Fruit fly (Drosophila melanogaster): Measurements from ENCODE around the gene dachs.

The dachs gene

DNA sequence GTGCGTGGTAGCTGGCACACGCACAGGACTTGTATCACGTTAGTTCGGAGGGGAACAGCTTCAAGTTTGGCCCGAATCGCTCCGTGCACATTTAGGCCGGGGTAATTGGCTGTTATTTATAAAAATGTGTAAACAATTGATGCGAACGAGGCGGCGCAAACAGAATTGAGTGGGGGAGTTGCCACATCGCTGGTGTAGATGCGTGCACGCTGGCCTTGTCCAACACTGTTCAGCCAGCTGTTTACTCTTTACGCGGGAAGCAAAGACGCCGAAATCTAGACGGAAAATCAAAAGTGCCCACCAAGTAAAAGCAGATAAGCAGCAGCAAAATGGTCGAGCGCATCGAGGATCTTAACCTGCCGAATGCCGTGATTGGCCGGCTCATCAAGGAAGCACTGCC lies 29.4 kb upstream of the dachs start, which contains the start of the genes D12 and Chrac-14:
Gene D12, minus strand, starts transcription at position 190 of the 400 bp plus-strand sequence.
Gene Chrac-14, plus strand, starts transcription at position 230 of the 400 bp plus-strand sequence.
- TF ChIP-seq CG11617 (GFP tag; optimal IDR thresholded peaks at IDR 0.05) (no peak), Hr96 (GFP tag; optimal IDR thresholded peaks at IDR 0.05) (no peak), pad (GFP tag; optimal IDR thresholded peaks at IDR 0.05) (peak; percentile 10), cnc (optimal IDR thresholded peaks at IDR 0.05) (no peak), CG1620 (GFP tag; optimal IDR thresholded peaks at IDR 0.05) (peak; percentile 48), cic (GFP tag; optimal IDR thresholded peaks at IDR 0.05) (no peak), CG33017 (tag; optimal IDR thresholded peaks at IDR 0.05) (no peak), Clk (GFP tag; optimal IDR thresholded peaks at IDR 0.05) (no peak), Crg-1 (GFP tag; optimal IDR thresholded peaks at IDR 0.05) (peak; percentile 23), CG7101 (tag; optimal IDR thresholded peaks at IDR 0.05) (peak; percentile 24), CG5204 (GFP tag; optimal IDR thresholded peaks at IDR 0.05) (no peak), ovo (GFP tag; optimal IDR thresholded peaks at IDR 0.05) (no peak), tj (GFP tag; optimal IDR thresholded peaks at IDR 0.05) (no peak), Mnt (GFP tag; optimal IDR thresholded peaks at IDR 0.05) (peak; percentile 65), CG12768 (GFP tag; optimal IDR thresholded peaks at IDR 0.05) (no peak), CG7045 (GFP tag; optimal IDR thresholded peaks at IDR 0.05) (no peak), bab1 (GFP tag; optimal IDR thresholded peaks at IDR 0.05) (peak; percentile 15), kay (GFP tag; ENCODE audit: borderline replicate concordance) (no peak), toe (GFP tag; optimal IDR thresholded peaks at IDR 0.05) (no peak)

DNA sequence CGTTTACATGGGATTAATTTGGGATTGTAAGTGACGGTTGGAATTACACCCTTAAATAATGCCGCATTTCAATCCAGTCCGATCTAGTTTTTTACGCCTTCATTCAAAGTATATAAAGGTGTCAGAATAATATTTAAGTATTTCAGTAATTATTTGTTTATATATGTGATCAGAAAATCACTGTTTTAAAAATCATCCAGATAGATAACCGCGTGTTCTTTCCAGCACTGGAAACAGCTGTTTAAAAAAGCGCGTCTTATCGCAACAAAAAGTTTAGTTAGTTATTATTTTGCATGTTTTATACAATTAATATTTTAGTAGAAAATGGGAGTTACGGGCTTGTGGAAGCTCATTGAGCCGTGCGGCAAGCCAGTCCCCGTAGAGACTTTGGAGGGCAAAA lies 28.6 kb upstream of the dachs start, which contains the start of gene mus201:
Gene mus201, plus strand, starts transcription at position 118 of the 400 bp plus-strand sequence.
- TF ChIP-seq bab1 (GFP tag; optimal IDR thresholded peaks at IDR 0.05) (peak; percentile 31), kay (GFP tag; ENCODE audit: borderline replicate concordance) (peak; percentile 94), CG1620 (GFP tag; optimal IDR thresholded peaks at IDR 0.05) (peak; percentile 42), CG14711 (tag; optimal IDR thresholded peaks at IDR 0.05) (peak; percentile 16), tj (GFP tag; optimal IDR thresholded peaks at IDR 0.05) (no peak), pad (GFP tag; optimal IDR thresholded peaks at IDR 0.05) (peak; percentile 10), ovo (GFP tag; optimal IDR thresholded peaks at IDR 0.05) (no peak)

DNA sequence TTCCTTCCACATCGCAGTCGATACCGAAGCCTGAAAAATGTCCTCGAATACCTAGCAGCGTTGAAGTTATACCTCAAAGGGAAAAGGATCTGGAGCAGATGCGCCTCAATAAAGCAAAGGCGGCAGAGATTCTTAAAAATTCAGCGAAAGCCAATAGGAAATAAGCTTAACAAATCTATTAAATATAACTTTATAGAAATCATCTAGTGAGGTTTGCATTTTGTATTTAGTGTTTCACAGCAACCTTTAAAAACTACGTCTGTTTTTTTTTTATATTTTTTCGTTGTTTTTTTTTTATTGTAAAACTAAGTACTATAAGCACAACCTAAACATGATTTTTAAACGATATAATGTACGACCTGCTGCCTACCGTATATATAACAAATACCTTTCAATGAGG lies 24.5 kb upstream of the dachs start, which contains the start of gene CG31897:
Gene CG31897, plus strand, starts transcription at position 301 of the 400 bp plus-strand sequence.
- no peak for TF ChIP-seq Mnt (GFP tag; optimal IDR thresholded peaks at IDR 0.05)
- TF ChIP-seq tj (GFP tag; optimal IDR thresholded peaks at IDR 0.05): no peak
- TF ChIP-seq CG5204 (GFP tag; optimal IDR thresholded peaks at IDR 0.05): no peak
- no peak for TF ChIP-seq cnc (optimal IDR thresholded peaks at IDR 0.05)
- TF ChIP-seq CG7045 (GFP tag; optimal IDR thresholded peaks at IDR 0.05): no peak
- no peak for TF ChIP-seq CG14711 (tag; optimal IDR thresholded peaks at IDR 0.05)
- no peak for TF ChIP-seq CG7101 (tag; optimal IDR thresholded peaks at IDR 0.05)
- no peak for TF ChIP-seq cic (GFP tag; optimal IDR thresholded peaks at IDR 0.05)
- no peak for TF ChIP-seq CG33017 (tag; optimal IDR thresholded peaks at IDR 0.05)
- no peak for TF ChIP-seq kay (GFP tag; ENCODE audit: borderline replicate concordance)
- TF ChIP-seq Hr96 (GFP tag; optimal IDR thresholded peaks at IDR 0.05): no peak
- no peak for TF ChIP-seq pad (GFP tag; optimal IDR thresholded peaks at IDR 0.05)
- TF ChIP-seq CG11617 (GFP tag; optimal IDR thresholded peaks at IDR 0.05): no peak
- no peak for TF ChIP-seq bab1 (GFP tag; optimal IDR thresholded peaks at IDR 0.05)
- TF ChIP-seq ovo (GFP tag; optimal IDR thresholded peaks at IDR 0.05): no peak
- TF ChIP-seq CG12768 (GFP tag; optimal IDR thresholded peaks at IDR 0.05): no peak
- no peak for TF ChIP-seq CG1620 (GFP tag; optimal IDR thresholded peaks at IDR 0.05)
- TF ChIP-seq Clk (GFP tag; optimal IDR thresholded peaks at IDR 0.05): no peak

DNA sequence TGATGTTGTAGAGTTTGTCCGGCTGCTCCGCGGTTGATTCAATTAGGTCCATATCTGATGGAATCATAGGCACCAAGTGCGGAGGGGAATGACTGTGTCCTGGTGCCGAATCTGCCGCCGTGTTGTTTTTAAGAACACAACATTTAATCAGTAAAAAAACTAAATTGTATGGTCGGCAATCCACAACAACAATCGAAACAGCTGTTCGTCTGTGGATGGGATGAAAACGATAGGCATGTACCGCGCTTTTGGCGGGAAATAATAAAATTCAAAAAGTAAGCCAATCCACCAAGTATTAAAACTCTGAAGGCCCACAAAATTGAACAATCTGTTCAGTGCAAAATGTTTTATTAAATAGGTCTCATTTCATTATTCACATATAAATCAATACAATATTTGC lies 17.3 kb upstream of the dachs start, which contains the start of gene Aasdh:
Gene Aasdh, minus strand, starts transcription at position 219 of the 400 bp plus-strand sequence.
- no peak for TF ChIP-seq Hr96 (GFP tag; optimal IDR thresholded peaks at IDR 0.05)
- TF ChIP-seq kay (GFP tag; ENCODE audit: borderline replicate concordance): no peak
- no peak for TF ChIP-seq CG11617 (GFP tag; optimal IDR thresholded peaks at IDR 0.05)
- no peak for TF ChIP-seq CG5204 (GFP tag; optimal IDR thresholded peaks at IDR 0.05)
- TF ChIP-seq CG1620 (GFP tag; optimal IDR thresholded peaks at IDR 0.05): no peak
- no peak for TF ChIP-seq CG12768 (GFP tag; optimal IDR thresholded peaks at IDR 0.05)
- TF ChIP-seq Clk (GFP tag; optimal IDR thresholded peaks at IDR 0.05): no peak
- no peak for TF ChIP-seq toe (GFP tag; optimal IDR thresholded peaks at IDR 0.05)
- no peak for TF ChIP-seq Crg-1 (GFP tag; optimal IDR thresholded peaks at IDR 0.05)
- no peak for TF ChIP-seq CG7101 (tag; optimal IDR thresholded peaks at IDR 0.05)
- no peak for TF ChIP-seq ovo (GFP tag; optimal IDR thresholded peaks at IDR 0.05)
- TF ChIP-seq Mnt (GFP tag; optimal IDR thresholded peaks at IDR 0.05): no peak
- no peak for TF ChIP-seq cic (GFP tag; optimal IDR thresholded peaks at IDR 0.05)
- TF ChIP-seq bab1 (GFP tag; optimal IDR thresholded peaks at IDR 0.05): no peak

DNA sequence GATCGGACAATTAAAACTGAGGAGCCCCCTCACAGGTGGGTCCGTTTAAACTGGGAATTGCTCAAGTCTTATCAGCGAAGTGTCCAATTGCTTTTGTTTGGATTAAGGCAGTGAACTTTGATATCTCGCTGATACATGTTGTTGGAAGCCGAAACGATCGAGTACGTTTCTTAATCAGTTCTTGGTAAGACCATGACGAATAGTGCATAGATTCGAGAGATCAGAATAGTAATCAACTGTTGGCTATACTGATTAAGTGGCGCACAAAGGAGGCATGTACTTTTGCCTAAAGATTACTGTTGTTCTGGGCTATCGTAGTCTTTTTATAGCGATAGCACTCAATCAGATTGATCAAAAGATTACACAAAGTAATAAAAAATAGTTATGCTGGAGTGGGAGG lies 15.1 kb upstream of the dachs start:
- no peak for TF ChIP-seq CG1620 (GFP tag; optimal IDR thresholded peaks at IDR 0.05)
- no peak for TF ChIP-seq toe (GFP tag; optimal IDR thresholded peaks at IDR 0.05)
- no peak for TF ChIP-seq CG14711 (tag; optimal IDR thresholded peaks at IDR 0.05)
- no peak for TF ChIP-seq CG33017 (tag; optimal IDR thresholded peaks at IDR 0.05)
- TF ChIP-seq ovo (GFP tag; optimal IDR thresholded peaks at IDR 0.05): no peak
- no peak for TF ChIP-seq CG5204 (GFP tag; optimal IDR thresholded peaks at IDR 0.05)
- peak; percentile 83 for TF ChIP-seq kay (GFP tag; ENCODE audit: borderline replicate concordance)
- TF ChIP-seq CG7045 (GFP tag; optimal IDR thresholded peaks at IDR 0.05): no peak
- TF ChIP-seq cic (GFP tag; optimal IDR thresholded peaks at IDR 0.05): peak; percentile 41

DNA sequence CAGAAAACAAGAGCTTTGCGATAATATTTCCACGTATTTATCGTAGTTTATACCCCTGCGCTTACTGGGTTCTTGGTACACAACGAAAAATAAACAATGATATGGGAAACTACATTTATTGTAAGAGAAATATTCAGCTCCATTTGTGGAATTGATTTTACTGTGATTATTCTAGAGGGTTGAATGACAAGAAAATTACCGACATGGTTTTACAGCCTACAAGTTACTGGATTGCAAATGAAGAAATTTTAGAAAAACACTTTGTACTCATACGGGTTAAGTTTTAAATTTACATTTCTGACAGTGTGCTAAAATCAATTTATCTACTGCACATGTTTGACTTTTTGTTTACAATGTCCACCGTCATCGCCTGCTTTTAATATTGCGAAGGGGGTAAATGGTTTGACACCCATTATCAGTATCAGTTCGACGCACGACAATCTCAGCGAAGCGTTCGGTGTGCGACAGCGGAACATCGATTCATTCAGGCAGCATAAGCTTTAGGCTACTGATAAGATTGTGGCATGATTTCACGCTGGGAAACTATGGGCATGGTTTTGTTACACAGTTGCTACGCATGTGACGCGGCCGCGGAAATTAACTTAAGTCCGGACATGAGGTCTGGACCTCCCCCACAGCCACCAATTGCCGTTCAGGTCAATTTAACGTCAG lies 4.7 kb upstream of the dachs start:
- TF ChIP-seq CG33017 (tag; optimal IDR thresholded peaks at IDR 0.05) (no peak), CG1620 (GFP tag; optimal IDR thresholded peaks at IDR 0.05) (no peak), CG7101 (tag; optimal IDR thresholded peaks at IDR 0.05) (peak; percentile 18), Clk (GFP tag; optimal IDR thresholded peaks at IDR 0.05) (no peak), Hr96 (GFP tag; optimal IDR thresholded peaks at IDR 0.05) (no peak), Mnt (GFP tag; optimal IDR thresholded peaks at IDR 0.05) (peak; percentile 32), kay (GFP tag; ENCODE audit: borderline replicate concordance) (no peak), CG11617 (GFP tag; optimal IDR thresholded peaks at IDR 0.05) (peak; percentile 4), Crg-1 (GFP tag; optimal IDR thresholded peaks at IDR 0.05) (no peak)
